Worm (Caenorhabditis elegans): ENCODE results near the gene pmk-1.

DNA sequence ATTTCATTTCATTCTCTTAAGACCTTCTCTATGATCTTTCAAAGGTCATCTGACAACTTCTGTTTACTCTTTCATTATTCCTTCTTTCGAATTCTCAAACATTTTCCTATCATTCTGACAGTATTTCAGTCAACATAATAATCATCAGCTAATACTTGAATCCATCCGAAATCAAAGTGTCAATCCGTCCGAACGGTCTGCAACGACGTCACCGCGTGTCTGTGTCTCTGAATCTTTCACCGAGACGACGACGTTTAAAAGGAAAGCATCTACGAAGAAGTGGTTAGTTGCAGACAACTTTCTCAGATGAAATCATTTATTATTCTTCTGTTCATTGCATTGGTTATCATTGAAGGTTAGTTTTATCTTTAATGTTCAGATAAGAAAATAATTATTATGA, 46.4 kb upstream of the pmk-1 start, which contains the start of gene Y42H9AR.5:
- no peak for TF ChIP-seq sma-9 (GFP tag; optimal IDR thresholded peaks at IDR 0.05)
- no peak for TF ChIP-seq sma-9 (tag; optimal IDR thresholded peaks at IDR 0.05)
- TF ChIP-seq elt-3 (tag; optimal IDR thresholded peaks at IDR 0.05) = no peak
- no peak for TF ChIP-seq ztf-4 (tag; optimal IDR thresholded peaks at IDR 0.05)
- no peak for TF ChIP-seq lsy-2 (tag; optimal IDR thresholded peaks at IDR 0.05)
- no peak for TF ChIP-seq egl-27 (tag; optimal IDR thresholded peaks at IDR 0.05)
- TF ChIP-seq ama-1 (optimal IDR thresholded peaks at IDR 0.05) = no peak
- no peak for TF ChIP-seq unc-39 (tag; optimal IDR thresholded peaks at IDR 0.05)
- no peak for TF ChIP-seq mbf-1 (tag; optimal IDR thresholded peaks at IDR 0.05)
- TF ChIP-seq zag-1 (tag; optimal IDR thresholded peaks at IDR 0.05) = no peak
- no peak for TF ChIP-seq nhr-25 (tag; optimal IDR thresholded peaks at IDR 0.05)
- no peak for TF ChIP-seq ceh-82 (tag; optimal IDR thresholded peaks at IDR 0.05)
- TF ChIP-seq Y55F3AM.14 (GFP tag; optimal IDR thresholded peaks at IDR 0.05) = no peak
- no peak for TF ChIP-seq nhr-6 (tag; optimal IDR thresholded peaks at IDR 0.05)
- TF ChIP-seq lin-39 (tag; optimal IDR thresholded peaks at IDR 0.05) = no peak

All from whole organism, L2 larva.